Worm (Caenorhabditis elegans): Measurements from ENCODE around the gene moc-6.
A peak's percentile ranks its signal among the peaks of the same experiment; 100 is the strongest.

moc-6 gene

ce11 chrIII:5196298-5197045, 682 bp downstream of the moc-6 start (continued):
- TF ChIP-seq snpc-4 (GFP tag; optimal IDR thresholded peaks at IDR 0.05) (no peak), snpc-4 (tag; optimal IDR thresholded peaks at IDR 0.05) (no peak)

- TF ChIP-seq attf-6 (GFP tag; IDR thresholded peaks at IDR 0.05) (peak; percentile 32; the same call in 1 of the 2 replicates), snpc-3.4 (tag; optimal IDR thresholded peaks at IDR 0.05) (no peak), egl-18 (GFP tag; IDR thresholded peaks at IDR 0.05) (0 out of 2 replicates have a peak, but pooled peaks have one; percentile 31)
Measured at ce11 chrIII:5199577-5199976, 3.8 kb downstream of the moc-6 start, which contains the start of gene emb-8. emb-8 (minus strand) TSS chrIII:5199677.

DNA sequence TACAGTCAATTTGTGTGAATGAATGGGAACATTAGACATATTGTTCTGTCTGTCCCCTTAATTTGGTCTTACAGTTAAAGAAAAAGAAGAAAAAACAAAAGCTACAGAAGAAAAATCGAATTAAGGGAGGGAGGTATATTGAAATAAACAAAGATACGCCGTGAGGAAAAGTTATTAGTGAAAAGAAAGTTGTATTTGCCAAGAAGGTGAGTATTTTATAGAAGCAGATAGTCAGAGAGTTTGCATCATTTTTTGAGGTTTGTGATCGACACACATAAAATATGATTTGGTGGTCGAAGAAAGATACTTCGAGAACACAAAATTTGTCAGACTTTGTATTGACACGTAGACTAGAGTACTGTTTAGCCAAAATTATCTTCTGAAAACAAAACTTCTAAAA, 4.6 kb downstream of the moc-6 start:
- TF ChIP-seq lir-1 (GFP tag; conservative IDR thresholded peaks at IDR 0.05) (no peak), B0336.3 (GFP tag; IDR thresholded peaks at IDR 0.05) (no peak), hlh-12 (tag; optimal IDR thresholded peaks at IDR 0.05) (no peak), F39B2.1 (GFP tag; IDR thresholded peaks at IDR 0.05) (no peak), lin-54 (GFP tag; optimal IDR thresholded peaks at IDR 0.05) (peak; percentile 1), pha-4 (tag; optimal IDR thresholded peaks at IDR 0.05) (peak; percentile 22), nhr-80 (tag; optimal IDR thresholded peaks at IDR 0.05) (peak; percentile 29), ztf-28 (GFP tag; IDR thresholded peaks at IDR 0.05) (no peak)

DNA sequence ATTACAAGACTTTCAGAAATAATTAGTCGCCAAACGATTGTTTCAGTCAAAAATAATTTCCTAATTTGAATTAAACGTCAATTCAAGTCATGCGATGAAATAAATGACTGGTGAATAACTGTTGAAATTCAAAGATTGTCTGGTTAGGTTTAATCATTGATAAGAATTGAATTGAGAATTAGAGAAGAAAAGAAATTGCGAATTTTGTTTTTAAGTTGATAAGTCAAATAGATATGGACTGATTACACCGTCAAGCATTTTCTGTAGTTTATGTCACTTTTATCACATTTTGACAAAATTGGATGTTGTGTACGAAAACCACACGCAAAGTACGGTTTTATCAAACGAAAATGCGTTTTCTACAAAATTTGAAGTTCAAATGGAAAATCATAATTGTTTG, 5.5 kb downstream of the moc-6 start:
- TF ChIP-seq nhr-80 (tag; optimal IDR thresholded peaks at IDR 0.05) (peak; percentile 90), cebp-1 (GFP tag; IDR thresholded peaks at IDR 0.05) (no peak), cebp-1 (tag; optimal IDR thresholded peaks at IDR 0.05) (peak; percentile 37), unc-62 (GFP tag; optimal IDR thresholded peaks at IDR 0.05) (peak; percentile 82), tbp1 (GFP tag; optimal IDR thresholded peaks at IDR 0.05) (peak; percentile 11), snpc-4 (GFP tag; optimal IDR thresholded peaks at IDR 0.05) (no peak), snpc-4 (tag; optimal IDR thresholded peaks at IDR 0.05) (peak in 1 of 4 experiments; percentile 17), atf-7 (tag; optimal IDR thresholded peaks at IDR 0.05) (peak; percentile 35), madf-8 (GFP tag; conservative IDR thresholded peaks at IDR 0.05) (no peak), lin-35 (GFP tag; optimal IDR thresholded peaks at IDR 0.05) (no peak), attf-5 (GFP tag; optimal IDR thresholded peaks at IDR 0.05) (peak; percentile 46), gei-17 (GFP tag; optimal IDR thresholded peaks at IDR 0.05) (no peak)

DNA sequence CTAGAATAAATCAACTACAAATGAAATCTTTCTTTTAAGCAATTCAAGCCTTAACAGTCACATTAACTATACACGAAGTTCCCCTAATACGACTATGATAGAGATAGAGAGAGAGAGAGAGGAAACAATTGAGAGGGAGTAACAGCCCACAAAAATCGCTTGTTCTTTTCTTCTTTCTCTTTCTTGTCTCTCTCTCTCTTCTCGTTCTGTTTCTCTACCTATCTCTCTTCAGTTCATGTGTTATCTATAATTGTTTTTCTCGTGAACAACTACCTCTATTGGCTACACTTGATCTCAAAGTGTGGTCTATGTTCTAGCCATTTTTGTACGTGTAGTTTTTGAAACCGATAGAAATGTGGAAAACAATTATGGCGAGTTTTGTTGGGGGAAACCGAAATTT, 6.9 kb downstream of the moc-6 start:
- TF ChIP-seq lin-35 (GFP tag; optimal IDR thresholded peaks at IDR 0.05) (peak in 1 of 3 experiments; percentile 7), lin-26 (GFP tag; IDR thresholded peaks at IDR 0.05) (no peak), F22D6.2 (tag; optimal IDR thresholded peaks at IDR 0.05) (no peak), ztf-26 (tag; optimal IDR thresholded peaks at IDR 0.05) (no peak), F49E8.2 (tag; optimal IDR thresholded peaks at IDR 0.05; ENCODE audit: insufficient read depth) (no peak), F57A8.1 (GFP tag; optimal IDR thresholded peaks at IDR 0.05) (no peak), lin-40 (tag; optimal IDR thresholded peaks at IDR 0.05) (peak; percentile 70), Y53G8AR.9 (GFP tag; conservative IDR thresholded peaks at IDR 0.05) (no peak), snpc-4 (GFP tag; optimal IDR thresholded peaks at IDR 0.05) (no peak), snpc-4 (tag; optimal IDR thresholded peaks at IDR 0.05) (peak in 2 of 4 experiments; percentile 18 to 20), dpl-1 (GFP tag; optimal IDR thresholded peaks at IDR 0.05) (no peak), die-1 (tag; optimal IDR thresholded peaks at IDR 0.05) (peak; percentile 17), xnd-1 (tag; optimal IDR thresholded peaks at IDR 0.05) (no peak), nhr-179 (tag; optimal IDR thresholded peaks at IDR 0.05) (no peak), T26A5.8 (tag; optimal IDR thresholded peaks at IDR 0.05) (no peak), ekl-4 (GFP tag; IDR thresholded peaks at IDR 0.05) (0 out of 2 replicates have a peak, but pooled peaks have one; percentile 57), nfya-1 (tag; optimal IDR thresholded peaks at IDR 0.05; ENCODE audit: borderline replicate concordance, insufficient read depth) (no peak), somi-1 (GFP tag; optimal IDR thresholded peaks at IDR 0.05) (no peak), hlh-26 (GFP tag; conservative IDR thresholded peaks at IDR 0.05) (no peak), atf-7 (tag; optimal IDR thresholded peaks at IDR 0.05) (no peak), nhr-80 (tag; optimal IDR thresholded peaks at IDR 0.05) (peak; percentile 66), zim-3 (tag; optimal IDR thresholded peaks at IDR 0.05) (no peak), dox-1 (GFP tag; IDR thresholded peaks at IDR 0.05) (0 out of 2 replicates have a peak, but pooled peaks have one; percentile 44), unc-130 (GFP tag; optimal IDR thresholded peaks at IDR 0.05) (no peak)
